Fruit fly (Drosophila melanogaster): ENCODE data around the gene Bka.

dm6 chr2L:9912570-9913260 lies 17.6 kb downstream of the Bka start, which contains the start of the genes Etl1 and Srp54:
- TF ChIP-seq brk (GFP tag; optimal IDR thresholded peaks at IDR 0.05), result no peak
- no peak for TF ChIP-seq Mio (GFP tag; optimal IDR thresholded peaks at IDR 0.05)
- no peak for TF ChIP-seq Abd-B (GFP tag; optimal IDR thresholded peaks at IDR 0.05)
